Fruit fly (Drosophila melanogaster) whole organism: ENCODE results near the gene ppk27.

Experiments
- CG8478 ChIP-seq: fragments of >200 bp; optimal IDR thresholded peaks from 2 replicates; lab custom pipeline; 2018; ENCODE audit warnings: inconsistent platforms
- Dll ChIP-seq: fragments of >200 bp; optimal IDR thresholded peaks from 2 replicates; lab custom pipeline; 2017
- EcR ChIP-seq, 2 experiments: fragments of >200 bp; optimal IDR thresholded peaks; 2 replicates each; lab custom pipeline; 2017; ENCODE audit warnings: missing biosample characterization in 2 of 2, missing genetic modification characterization in 2 of 2, missing genetic modification reagents in 2 of 2
- pan ChIP-seq: fragments of >200 bp; optimal IDR thresholded peaks from 2 replicates; lab custom pipeline; 2017
- psq ChIP-seq: fragments of >200 bp; optimal IDR thresholded peaks from 2 replicates; lab custom pipeline; 2017
- usp ChIP-seq: fragments of >200 bp; optimal IDR thresholded peaks from 2 replicates; lab custom pipeline; 2017; ENCODE audit warnings: missing biosample characterization, missing genetic modification characterization, mixed read lengths

Gene ppk27

DNA sequence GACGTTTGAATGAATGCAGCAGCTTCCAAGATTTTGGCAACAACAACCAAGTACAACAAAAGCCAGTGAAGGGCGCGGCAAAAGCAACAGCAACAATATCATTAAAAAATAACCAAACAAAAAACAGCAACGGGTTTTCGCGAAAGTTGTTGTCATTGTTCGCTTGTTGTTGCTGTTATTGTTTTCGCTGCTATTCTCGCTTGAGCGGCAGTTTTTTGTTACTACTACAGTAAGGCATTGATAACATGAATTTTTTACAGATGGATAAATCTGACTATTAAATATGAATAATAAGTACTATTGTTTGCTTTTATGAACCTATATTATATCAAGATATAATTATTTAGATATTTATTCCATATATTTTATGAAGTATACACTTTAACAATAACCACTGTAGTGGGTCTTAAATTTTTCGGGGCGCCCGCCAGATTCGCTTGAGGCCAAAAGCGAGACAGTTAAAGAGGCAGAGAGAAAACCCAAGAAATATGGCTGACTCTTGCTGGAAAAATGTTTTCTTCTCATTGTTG is 16.5 kb upstream of the ppk27 start:
- TF ChIP-seq pan (no peak), Dll (lab: Kevin White, UChicago) (no peak), psq (lab: Kevin White, UChicago) (no peak), usp (GFP tag; lab: Kevin White, UChicago) (no peak), CG8478 (no peak), EcR (GFP tag; optimal IDR thresholded peaks at IDR 0.05; lab: Kevin White, UChicago) (no peak)

- no peak for TF ChIP-seq pan
- TF ChIP-seq EcR (GFP tag; optimal IDR thresholded peaks at IDR 0.05; lab: Kevin White, UChicago) = no peak
- no peak for TF ChIP-seq psq (lab: Kevin White, UChicago)
- TF ChIP-seq Dll (lab: Kevin White, UChicago) = no peak
- no peak for TF ChIP-seq usp (GFP tag; lab: Kevin White, UChicago)
- no peak for TF ChIP-seq CG8478
These were observed 15.8 kb upstream of the ppk27 start for dm6 chr3L:3770823-3771222.

DNA sequence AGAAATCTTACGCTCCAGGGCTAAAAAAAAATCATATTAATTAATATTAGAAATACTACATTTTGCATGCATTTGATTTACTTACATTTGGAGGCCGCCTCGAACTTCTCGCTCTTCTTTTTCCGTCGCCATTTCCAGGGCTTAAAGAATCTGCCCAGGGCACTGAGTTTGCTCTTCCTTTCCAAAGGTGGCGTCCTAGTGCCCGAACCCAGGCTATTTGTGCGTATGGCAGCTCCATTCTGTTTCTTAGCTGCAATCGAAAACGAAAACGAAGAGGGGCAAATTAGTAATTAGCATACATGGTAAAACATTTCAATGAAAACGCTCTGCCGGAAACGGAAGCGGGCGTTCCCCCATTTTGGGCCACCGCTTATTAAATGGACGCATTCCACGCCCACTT is 14.2 kb upstream of the ppk27 start:
- no peak for TF ChIP-seq pan
- no peak for TF ChIP-seq CG8478
- TF ChIP-seq psq (lab: Kevin White, UChicago) = no peak
- no peak for TF ChIP-seq usp (GFP tag; lab: Kevin White, UChicago)
- TF ChIP-seq Dll (lab: Kevin White, UChicago) = no peak
- no peak for TF ChIP-seq EcR (GFP tag; optimal IDR thresholded peaks at IDR 0.05; lab: Kevin White, UChicago)

dm6 chr3L:3767825-3768224 is 12.8 kb upstream of the ppk27 start:
- TF ChIP-seq pan = no peak
- TF ChIP-seq Dll (lab: Kevin White, UChicago) = no peak
- no peak for TF ChIP-seq EcR (GFP tag; optimal IDR thresholded peaks at IDR 0.05; lab: Kevin White, UChicago)
- no peak for TF ChIP-seq CG8478
- TF ChIP-seq psq (lab: Kevin White, UChicago) = no peak
- TF ChIP-seq usp (GFP tag; lab: Kevin White, UChicago) = no peak

DNA sequence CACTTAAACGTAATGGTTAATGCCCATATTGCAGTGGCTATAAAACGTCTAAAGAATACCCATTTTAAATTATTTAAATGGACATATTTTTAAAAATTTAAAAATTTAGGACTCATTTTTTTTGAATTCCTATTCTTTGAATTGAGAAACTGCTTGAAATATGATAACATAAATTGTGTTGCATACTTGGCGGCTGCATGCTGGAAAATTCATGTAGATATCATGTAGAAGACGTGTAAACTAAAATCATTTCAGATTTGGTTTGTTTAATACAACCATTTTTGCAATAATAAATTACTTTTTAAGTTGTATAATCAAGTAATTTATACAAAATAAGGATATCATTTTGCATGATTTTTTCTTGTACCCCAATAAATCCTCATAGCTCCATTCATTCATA is 11.7 kb upstream of the ppk27 start:
- no peak for TF ChIP-seq pan
- no peak for TF ChIP-seq Dll (lab: Kevin White, UChicago)

DNA sequence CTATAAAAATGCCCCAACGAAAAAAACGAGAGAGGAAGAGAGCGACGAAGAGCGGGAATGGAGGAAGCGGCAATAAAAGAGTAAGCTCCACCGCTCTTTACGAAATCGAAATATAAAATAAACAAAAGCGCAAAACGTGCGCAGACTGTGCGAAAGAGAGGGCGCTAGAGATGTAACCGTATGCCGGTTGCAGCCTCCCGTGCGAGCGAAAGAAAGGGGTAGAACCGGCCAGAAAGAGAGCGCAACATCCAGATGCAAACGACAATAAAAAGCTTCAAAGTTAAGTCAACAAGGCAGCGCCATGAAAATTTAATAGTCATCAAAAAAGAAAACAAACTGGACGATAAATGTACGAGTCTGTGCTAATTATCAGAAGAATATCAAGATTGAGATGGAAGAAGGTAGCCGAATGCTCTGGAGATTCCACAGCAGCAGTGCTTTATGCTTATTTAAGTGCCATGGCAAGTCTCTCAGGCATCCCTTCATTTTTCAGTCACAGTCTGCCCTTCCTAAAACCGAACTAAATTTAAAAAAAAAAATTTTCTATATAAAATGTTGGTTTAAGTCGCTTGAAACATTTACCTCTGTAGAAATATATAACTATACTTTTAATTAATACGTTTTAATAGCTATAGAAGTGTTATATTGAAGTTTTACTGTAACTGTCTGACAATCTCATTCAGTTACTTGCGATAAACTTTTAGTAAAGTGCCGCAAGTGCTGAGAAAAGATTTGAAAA is 10.9 kb upstream of the ppk27 start:
- TF ChIP-seq pan (no peak), EcR (GFP tag; optimal IDR thresholded peaks at IDR 0.05; lab: Kevin White, UChicago) (no peak), psq (lab: Kevin White, UChicago) (peak; percentile 5), CG8478 (peak; percentile 55), usp (GFP tag; lab: Kevin White, UChicago) (no peak)

DNA sequence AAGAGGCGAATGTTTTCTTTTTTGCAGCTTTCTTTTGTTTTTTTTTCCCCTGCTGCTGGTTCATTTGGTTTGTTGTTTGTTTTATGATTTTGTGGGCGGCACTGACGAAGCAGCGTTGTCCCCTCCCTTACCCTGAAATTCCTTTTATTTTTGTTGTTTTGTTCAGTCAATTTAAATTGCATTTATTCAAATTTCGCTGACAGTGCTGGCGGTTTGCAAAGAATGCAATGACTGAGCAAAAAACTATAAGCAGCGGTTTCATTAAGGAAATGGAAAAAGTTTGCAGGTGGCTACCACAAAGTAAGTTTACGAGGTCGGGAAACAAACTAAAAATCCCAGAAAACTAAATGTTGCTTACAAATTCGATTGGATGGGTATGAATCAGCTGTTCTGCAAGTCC is 9.3 kb upstream of the ppk27 start:
- TF ChIP-seq psq (lab: Kevin White, UChicago) = no peak
- TF ChIP-seq usp (GFP tag; lab: Kevin White, UChicago) = no peak
- TF ChIP-seq pan = no peak
- no peak for TF ChIP-seq EcR (GFP tag; optimal IDR thresholded peaks at IDR 0.05; lab: Kevin White, UChicago)

dm6 chr3L:3763335-3763734 is 8.3 kb upstream of the ppk27 start:
- TF ChIP-seq pan = no peak
- no peak for TF ChIP-seq usp (GFP tag; lab: Kevin White, UChicago)
- TF ChIP-seq CG8478 = no peak
- TF ChIP-seq Dll (lab: Kevin White, UChicago) = no peak
- no peak for TF ChIP-seq EcR (GFP tag; optimal IDR thresholded peaks at IDR 0.05; lab: Kevin White, UChicago)
- TF ChIP-seq psq (lab: Kevin White, UChicago) = no peak

DNA sequence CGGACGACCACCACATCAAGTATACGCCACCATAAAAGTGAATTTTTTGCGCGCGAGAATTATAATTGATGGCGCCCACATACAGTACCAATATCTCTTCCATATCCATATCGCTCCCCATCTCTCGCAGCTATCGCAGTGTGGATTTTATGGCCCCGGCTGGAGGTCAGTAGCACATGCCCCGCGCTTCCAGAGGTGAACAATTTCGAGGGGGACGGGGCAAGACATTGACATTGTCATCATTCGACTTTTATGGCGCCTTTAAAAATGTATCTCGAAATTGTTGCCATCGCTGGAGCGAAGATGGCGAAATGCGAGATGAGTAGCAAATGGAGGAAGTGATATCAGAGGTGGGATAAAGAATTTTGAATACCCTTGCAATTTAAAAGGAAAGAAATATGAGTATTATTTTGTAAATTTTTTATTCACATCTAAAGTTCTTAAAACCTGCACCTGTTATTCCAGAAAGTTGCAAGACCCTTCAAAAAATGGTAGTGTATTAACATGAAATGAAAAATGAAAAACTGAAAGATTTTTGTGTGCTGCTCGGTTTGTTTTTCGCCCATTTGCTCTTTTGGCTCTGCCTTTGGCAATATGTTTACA is 5.5 kb upstream of the ppk27 start:
- TF ChIP-seq psq (lab: Kevin White, UChicago) (no peak), EcR (GFP tag; optimal IDR thresholded peaks at IDR 0.05; lab: Kevin White, UChicago) (no peak), pan (no peak), usp (GFP tag; lab: Kevin White, UChicago) (no peak), Dll (lab: Kevin White, UChicago) (no peak)

DNA sequence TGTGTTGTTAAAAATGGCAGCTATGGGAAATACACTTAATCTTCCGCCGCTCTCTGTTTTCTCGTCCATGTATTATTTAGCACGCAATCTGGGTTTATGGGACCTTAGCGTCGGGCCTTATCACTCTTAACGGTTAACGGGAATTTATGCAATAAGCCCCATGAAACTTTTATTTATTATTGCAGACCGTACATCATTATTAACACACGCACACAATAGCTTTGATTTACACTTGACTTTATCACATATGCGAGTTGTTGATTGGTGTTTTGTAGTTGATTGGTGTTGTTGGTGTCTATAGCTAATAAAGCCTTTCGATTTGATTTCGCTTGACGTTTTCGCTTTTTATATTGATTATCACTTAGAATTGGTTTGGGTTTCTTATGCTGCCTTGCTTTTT is 3.6 kb upstream of the ppk27 start:
- TF ChIP-seq Dll (lab: Kevin White, UChicago) (no peak), psq (lab: Kevin White, UChicago) (no peak), CG8478 (no peak), pan (no peak), usp (GFP tag; lab: Kevin White, UChicago) (no peak), EcR (GFP tag; optimal IDR thresholded peaks at IDR 0.05; lab: Kevin White, UChicago) (no peak)

- TF ChIP-seq CG8478 (no peak), pan (no peak), usp (GFP tag; lab: Kevin White, UChicago) (no peak), psq (lab: Kevin White, UChicago) (no peak), EcR (GFP tag; optimal IDR thresholded peaks at IDR 0.05; lab: Kevin White, UChicago) (no peak), Dll (lab: Kevin White, UChicago) (no peak)
These were observed 712 bp upstream of the ppk27 start for dm6 chr3L:3755713-3756112.

- TF ChIP-seq EcR (GFP tag; optimal IDR thresholded peaks at IDR 0.05; lab: Kevin White, UChicago) (no peak), Dll (lab: Kevin White, UChicago) (no peak), pan (no peak), usp (GFP tag; lab: Kevin White, UChicago) (no peak)
These were observed 1.4 kb downstream of the ppk27 start for dm6 chr3L:3753636-3754035.
